Fruit fly (Drosophila melanogaster) whole organism, wandering third instar larva: ENCODE results near the gene Ada2a.

Experiments used
- Abd-B ChIP-seq: fragments of >200 bp; optimal IDR thresholded peaks from 2 replicates; lab custom pipeline; 2017; ENCODE audit warnings: missing biosample characterization, missing genetic modification characterization
- CG32264 ChIP-seq: fragments of 200-800 bp; sonication (Bioruptor generic); optimal IDR thresholded peaks from 2 replicates; lab custom pipeline; 2016; ENCODE audit warnings: missing biosample characterization, missing genetic modification characterization
- CG9705 ChIP-seq: fragments of 200-800 bp; sonication (Bioruptor generic); optimal IDR thresholded peaks from 2 replicates; lab custom pipeline; 2018; ENCODE audit warnings: missing biosample characterization, mild to moderate bottlenecking, missing genetic modification characterization
- CrebA ChIP-seq: fragments of 200-800 bp; sonication (Bioruptor generic); optimal IDR thresholded peaks from 2 replicates; lab custom pipeline; 2016; ENCODE audit warnings: missing biosample characterization, mild to moderate bottlenecking, missing genetic modification characterization, borderline replicate concordance
- Dfd ChIP-seq: fragments of >200 bp; optimal IDR thresholded peaks from 2 replicates; lab custom pipeline; 2017; ENCODE audit warnings: missing biosample characterization, missing genetic modification characterization
- Dif ChIP-seq: fragments of 200-275, 200-300 bp; sonication (Bioruptor generic); optimal IDR thresholded peaks from 2 replicates; lab custom pipeline; 2018; ENCODE audit warnings: missing biosample characterization, missing genetic modification characterization; ENCODE audit not compliant: partially characterized antibody
- GATAd ChIP-seq: sonication (Bioruptor generic); optimal IDR thresholded peaks from 2 replicates; lab custom pipeline; 2016; ENCODE audit warnings: missing biosample characterization, missing genetic modification characterization
- HLH106 ChIP-seq: fragments of 200-800 bp; optimal IDR thresholded peaks from 3 replicates; lab custom pipeline; 2019; ENCODE audit warnings: missing biosample characterization, mild to moderate bottlenecking, missing genetic modification characterization, moderate library complexity
- Hnf4 ChIP-seq: fragments of 200-800 bp; sonication (Bioruptor generic); optimal IDR thresholded peaks from 2 replicates; lab custom pipeline; 2016; ENCODE audit warnings: missing biosample characterization, mild to moderate bottlenecking, missing genetic modification characterization
- Hr78 ChIP-seq: fragments of >200 bp; optimal IDR thresholded peaks from 2 replicates; lab custom pipeline; 2017; ENCODE audit warnings: missing biosample characterization, missing genetic modification characterization
- Hr83 ChIP-seq: fragments of 200-300 bp; sonication (Bioruptor generic); optimal IDR thresholded peaks from 2 replicates; lab custom pipeline; 2016; ENCODE audit warnings: missing biosample characterization, mild to moderate bottlenecking, missing genetic modification characterization, moderate library complexity; ENCODE audit not compliant: poor library complexity, severe bottlenecking
- Jra ChIP-seq: sonication (Bioruptor generic); optimal IDR thresholded peaks from 2 replicates; lab custom pipeline; 2016; ENCODE audit warnings: missing biosample characterization, missing genetic modification characterization
- Mio ChIP-seq: sonication (Bioruptor generic); optimal IDR thresholded peaks from 2 replicates; lab custom pipeline; 2016; ENCODE audit warnings: missing biosample characterization, missing genetic modification characterization
- Myc ChIP-seq: fragments of >200 bp; optimal IDR thresholded peaks from 2 replicates; lab custom pipeline; 2017
- N ChIP-seq: fragments of >200 bp; optimal IDR thresholded peaks from 2 replicates; lab custom pipeline; 2018; ENCODE audit warnings: missing biosample characterization, missing external identifiers, missing genetic modification characterization
- OdsH ChIP-seq: fragments of 200-800 bp; sonication (Bioruptor generic); optimal IDR thresholded peaks from 2 replicates; lab custom pipeline; 2016; ENCODE audit warnings: missing biosample characterization, mild to moderate bottlenecking, missing genetic modification characterization
- Rel ChIP-seq, 2 experiments: fragments of 200-800 bp; sonication (Bioruptor generic) in 1 of 2; optimal IDR thresholded peaks; 2 replicates in 1 of 2; 3 replicates in 1 of 2; lab custom pipeline; 2016 to 2019; ENCODE audit warnings: mild to moderate bottlenecking in 2 of 2, missing biosample characterization in 2 of 2, missing genetic modification characterization in 2 of 2, moderate library complexity in 1 of 2
- Sp1 ChIP-seq: fragments of 200-800 bp; sonication (Bioruptor generic); optimal IDR thresholded peaks from 3 replicates; lab custom pipeline; 2019; ENCODE audit warnings: missing biosample characterization, mild to moderate bottlenecking, missing genetic modification characterization, moderate library complexity
- Vsx2 ChIP-seq: fragments of 200-300, 225-300 bp; sonication (Bioruptor generic); optimal IDR thresholded peaks from 2 replicates; lab custom pipeline; 2018; ENCODE audit warnings: missing biosample characterization, missing genetic modification characterization; ENCODE audit not compliant: partially characterized antibody
- br ChIP-seq: fragments of 200-800 bp; sonication (Bioruptor generic); optimal IDR thresholded peaks from 2 replicates; lab custom pipeline; 2016; ENCODE audit warnings: missing biosample characterization, missing genetic modification characterization
- brk ChIP-seq: fragments of 200-800 bp; sonication (Bioruptor generic); optimal IDR thresholded peaks from 2 replicates; lab custom pipeline; 2016; ENCODE audit warnings: missing biosample characterization, mild to moderate bottlenecking, missing genetic modification characterization
- dl ChIP-seq, 2 experiments: fragments of 175-275, 200-275 bp in 1 of 2; fragments of 200-275 bp in 1 of 2; sonication (Bioruptor generic); optimal IDR thresholded peaks; lab custom pipeline; 2018; ENCODE audit warnings: mild to moderate bottlenecking in 2 of 2, missing biosample characterization in 2 of 2, missing genetic modification characterization in 2 of 2, moderate library complexity in 2 of 2; ENCODE audit not compliant: partially characterized antibody in 2 of 2, insufficient read depth in 1 of 2
- dmrt93B ChIP-seq: fragments of 200-800 bp; sonication (Bioruptor generic); optimal IDR thresholded peaks from 2 replicates; lab custom pipeline; 2018; ENCODE audit warnings: missing biosample characterization, mild to moderate bottlenecking, missing genetic modification characterization
- dsf ChIP-seq: sonication (Bioruptor generic); optimal IDR thresholded peaks from 2 replicates; lab custom pipeline; 2016; ENCODE audit warnings: missing biosample characterization, missing genetic modification characterization, borderline replicate concordance
- ey ChIP-seq: fragments of 200-800 bp; sonication (Bioruptor generic); optimal IDR thresholded peaks from 2 replicates; lab custom pipeline; 2016; ENCODE audit warnings: missing biosample characterization, missing genetic modification characterization
- foxo ChIP-seq, 2 experiments: fragments of 200-800 bp; sonication (Bioruptor generic); optimal IDR thresholded peaks; 2 replicates in 1 of 2; 3 replicates in 1 of 2; lab custom pipeline; 2016 to 2017; ENCODE audit warnings: missing biosample characterization in 2 of 2, missing genetic modification characterization in 2 of 2
- fru ChIP-seq: fragments of 200-800 bp; sonication (Bioruptor generic); optimal IDR thresholded peaks from 3 replicates; lab custom pipeline; 2016; ENCODE audit warnings: missing biosample characterization, mild to moderate bottlenecking, missing genetic modification characterization
- h ChIP-seq: fragments of 200-800 bp; sonication (Bioruptor generic); optimal IDR thresholded peaks from 3 replicates; lab custom pipeline; 2016; ENCODE audit warnings: missing biosample characterization, mild to moderate bottlenecking, missing genetic modification characterization
- jim ChIP-seq: fragments of 175-275, 200-325 bp; sonication (Bioruptor generic); optimal IDR thresholded peaks from 2 replicates; lab custom pipeline; 2016; ENCODE audit warnings: missing biosample characterization, mild to moderate bottlenecking, missing genetic modification characterization
- lola ChIP-seq: fragments of >200 bp; optimal IDR thresholded peaks from 2 replicates; lab custom pipeline; 2017; ENCODE audit warnings: missing biosample characterization, missing genetic modification characterization
- pan ChIP-seq: fragments of >200 bp; optimal IDR thresholded peaks from 2 replicates; lab custom pipeline; 2017
- psq ChIP-seq: fragments of 200-800 bp; sonication (Bioruptor generic); optimal IDR thresholded peaks from 3 replicates; lab custom pipeline; 2017; ENCODE audit warnings: missing biosample characterization, mild to moderate bottlenecking, missing genetic modification characterization, moderate library complexity
- rgr ChIP-seq: fragments of 200-800 bp; sonication (Bioruptor generic); optimal IDR thresholded peaks from 3 replicates; lab custom pipeline; 2016; ENCODE audit warnings: missing biosample characterization, mild to moderate bottlenecking, missing genetic modification characterization
- sage ChIP-seq: fragments of 200-800 bp; sonication (Bioruptor generic); optimal IDR thresholded peaks from 2 replicates; lab custom pipeline; 2016; ENCODE audit warnings: missing biosample characterization, mild to moderate bottlenecking, missing genetic modification characterization
- sv ChIP-seq: fragments of 200-800 bp; sonication (Bioruptor generic); optimal IDR thresholded peaks from 3 replicates; lab custom pipeline; 2016; ENCODE audit warnings: missing biosample characterization, missing genetic modification characterization
- tai ChIP-seq: sonication (Bioruptor generic); optimal IDR thresholded peaks from 2 replicates; lab custom pipeline; 2016; ENCODE audit warnings: missing biosample characterization, missing genetic modification characterization
- usp ChIP-seq: fragments of >200 bp; optimal IDR thresholded peaks from 2 replicates; lab custom pipeline; 2017; ENCODE audit warnings: missing biosample characterization, missing genetic modification characterization
- woc ChIP-seq: sonication (Bioruptor generic); optimal IDR thresholded peaks from 2 replicates; lab custom pipeline; 2016; ENCODE audit warnings: missing biosample characterization, mild to moderate bottlenecking, missing genetic modification characterization

The Ada2a gene

DNA sequence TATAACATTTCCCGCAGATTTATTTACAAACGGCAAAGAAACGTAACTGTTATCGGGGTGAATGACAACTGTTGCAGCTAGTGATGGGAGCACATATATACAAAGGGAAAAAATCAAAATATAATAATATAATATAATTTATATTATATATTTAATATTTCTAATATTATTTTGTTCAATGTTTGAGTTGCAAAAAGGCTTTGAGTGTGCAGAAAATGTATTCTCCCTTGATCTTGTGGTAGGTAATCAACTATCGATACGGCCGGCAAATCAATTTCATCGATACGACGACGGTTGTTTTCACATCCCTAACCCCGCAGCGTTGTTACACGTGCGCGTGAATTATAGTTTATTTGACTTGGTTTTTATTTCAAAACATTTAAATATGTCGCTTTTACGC, 31.9 kb downstream of the Ada2a start, which contains the start of the genes mTerf5 and Non3 (continued):
- TF ChIP-seq dsf (GFP tag; lab: Kevin White, UChicago) = peak; percentile 29
- TF ChIP-seq Hnf4 (GFP tag; lab: Kevin White, UChicago) = peak; percentile 65
- TF ChIP-seq sage (GFP tag; lab: Kevin White, UChicago) = no peak
- peak; percentile 67 for TF ChIP-seq Sp1 (GFP tag; lab: Kevin White, UChicago)
- no peak for TF ChIP-seq tai (GFP tag; lab: Kevin White, UChicago)
- TF ChIP-seq Dfd (GFP tag; lab: Kevin White, UChicago) = no peak
- TF ChIP-seq dmrt93B (GFP tag; lab: Kevin White, UChicago) = no peak
- peak; percentile 23 for TF ChIP-seq CG9705
- TF ChIP-seq, all 38 proteins: peak for 18

DNA sequence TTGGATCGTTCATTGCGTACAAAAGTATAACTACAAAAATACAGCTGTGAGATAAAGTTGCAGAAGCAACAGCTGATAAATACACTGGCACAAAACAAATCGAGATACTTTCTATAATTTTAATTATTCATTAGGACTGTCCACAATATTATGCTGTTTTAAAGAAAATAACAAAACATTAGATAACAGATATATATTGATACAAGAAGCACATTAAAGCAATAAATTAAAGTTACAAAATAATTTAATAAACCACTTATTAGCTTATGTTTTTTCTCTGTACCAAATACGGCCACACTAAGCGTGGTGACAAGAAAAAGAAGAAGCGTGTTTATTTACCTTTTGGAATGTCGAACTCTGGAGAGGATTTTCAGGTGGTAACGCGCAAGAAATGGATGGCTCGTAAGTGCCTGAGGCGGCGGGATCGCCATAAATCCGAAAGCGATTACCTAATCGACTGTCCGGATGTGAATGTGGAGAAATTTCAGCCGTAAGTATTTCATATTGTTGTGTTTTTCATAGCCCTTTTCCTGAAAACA, 35.0 kb downstream of the Ada2a start, which contains the start of the genes CG7988 and CG7183:
TSS of gene CG7988 (plus strand) at position 316 of the 539 bp plus-strand sequence.
TSS of gene CG7183 (minus strand) at position 489 of the 539 bp plus-strand sequence.
- TF ChIP-seq dl (GFP tag; optimal IDR thresholded peaks at IDR 0.05; lab: Kevin White, UChicago; ENCODE audit: insufficient read depth in 1 of 2, partially characterized antibody in 2 of 2) (no peak), Dfd (GFP tag; lab: Kevin White, UChicago) (no peak), pan (lab: Kevin White, UChicago) (no peak), N (GFP tag; lab: Kevin White, UChicago) (no peak), Vsx2 (GFP tag; lab: Kevin White, UChicago) (no peak), Dif (no peak), Hr83 (no peak), Rel (GFP tag; optimal IDR thresholded peaks at IDR 0.05; lab: Kevin White, UChicago) (no peak), Rel (tag; optimal IDR thresholded peaks at IDR 0.05; lab: Kevin White, UChicago) (peak; percentile 81), sv (peak; percentile 95), CG32264 (GFP tag; lab: Kevin White, UChicago) (peak; percentile 79), br (GFP tag; lab: Kevin White, UChicago) (peak; percentile 95), ey (GFP tag; lab: Kevin White, UChicago) (peak; percentile 96), woc (GFP tag; lab: Kevin White, UChicago) (peak; percentile 94), jim (peak; percentile 35), OdsH (GFP tag; lab: Kevin White, UChicago) (peak; percentile 98), fru (GFP tag; lab: Kevin White, UChicago) (peak; percentile 98), h (peak; percentile 98), psq (peak; percentile 95), Abd-B (GFP tag; lab: Kevin White, UChicago) (no peak), Hnf4 (GFP tag; lab: Kevin White, UChicago) (peak; percentile 97), Mio (GFP tag; lab: Kevin White, UChicago) (peak; percentile 75), dsf (GFP tag; lab: Kevin White, UChicago) (peak; percentile 94), CrebA (GFP tag; lab: Kevin White, UChicago) (no peak), GATAd (GFP tag; lab: Kevin White, UChicago) (peak; percentile 88), sage (GFP tag; lab: Kevin White, UChicago) (no peak), Jra (GFP tag; lab: Kevin White, UChicago) (peak; percentile 96), dmrt93B (GFP tag; lab: Kevin White, UChicago) (peak; percentile 92), tai (GFP tag; lab: Kevin White, UChicago) (no peak), foxo (GFP tag; optimal IDR thresholded peaks at IDR 0.05; lab: Kevin White, UChicago) (peak; percentile 49 to 98), Hr78 (GFP tag; lab: Kevin White, UChicago) (no peak), rgr (GFP tag; lab: Kevin White, UChicago) (peak; percentile 98), CG9705 (peak; percentile 89), brk (GFP tag; lab: Kevin White, UChicago) (no peak), Sp1 (GFP tag; lab: Kevin White, UChicago) (peak; percentile 98), Myc (lab: Kevin White, UChicago) (no peak), usp (GFP tag; lab: Kevin White, UChicago) (no peak), HLH106 (tag; lab: Kevin White, UChicago) (peak; percentile 98), lola (no peak)
